Worm (Caenorhabditis elegans) whole organism, mixed stage, embryonic: ENCODE data around the gene sftd-3.
A peak's percentile ranks its signal among the peaks of the same experiment; 100 is the strongest.

Experiments
- M03D4.4 ChIP-seq: sonication (generic microtip); optimal IDR thresholded peaks from 2 replicates; lab custom pipeline; 2017; ENCODE audit warnings: mild to moderate bottlenecking, missing genetic modification characterization, missing compliant biosample characterization
- bed-3 ChIP-seq: fragments of 200-800 bp; sonication (Bioruptor generic); optimal IDR thresholded peaks from 3 replicates; lab custom pipeline; 2018; ENCODE audit warnings: mild to moderate bottlenecking, missing genetic modification characterization, moderate library complexity, missing compliant biosample characterization
- blmp-1 ChIP-seq: fragments of 150-350 bp; optimal IDR thresholded peaks from 2 replicates; lab custom pipeline; 2014; ENCODE audit warnings: missing biosample characterization, missing genetic modification characterization
- ceh-39 ChIP-seq: fragments of 150-350 bp; optimal IDR thresholded peaks from 2 replicates; lab custom pipeline; 2014; ENCODE audit warnings: missing biosample characterization, missing genetic modification characterization
- ceh-43 ChIP-seq: fragments of 200-800 bp; sonication (Bioruptor generic); optimal IDR thresholded peaks from 2 replicates; lab custom pipeline; 2018; ENCODE audit warnings: mild to moderate bottlenecking, missing genetic modification characterization, moderate library complexity, missing compliant biosample characterization
- ceh-83 ChIP-seq: fragments of 200-800 bp; sonication (Bioruptor generic); optimal IDR thresholded peaks from 2 replicates; lab custom pipeline; 2018; ENCODE audit warnings: mild to moderate bottlenecking, missing genetic modification characterization, missing compliant biosample characterization
- ces-1 ChIP-seq: fragments of 150-350 bp; optimal IDR thresholded peaks from 2 replicates; lab custom pipeline; 2014; ENCODE audit warnings: missing biosample characterization, missing genetic modification reagents, missing genetic modification characterization
- cnd-1 ChIP-seq: fragments of 200-800 bp; sonication (Bioruptor generic); optimal IDR thresholded peaks from 2 replicates; lab custom pipeline; 2018; ENCODE audit warnings: mild to moderate bottlenecking, missing genetic modification characterization, missing compliant biosample characterization
- drap-1 ChIP-seq: fragments of 200-800 bp; sonication (Bioruptor generic); optimal IDR thresholded peaks from 3 replicates; lab custom pipeline; 2018; ENCODE audit warnings: mild to moderate bottlenecking, missing genetic modification characterization, missing compliant biosample characterization
- elt-1 ChIP-seq: sonication (generic microtip); optimal IDR thresholded peaks from 2 replicates; lab custom pipeline; 2017; ENCODE audit warnings: missing genetic modification characterization, mild to moderate bottlenecking, missing compliant biosample characterization, antibody characterized with exemption, moderate library complexity, borderline replicate concordance; ENCODE audit not compliant: insufficient read depth
- elt-3 ChIP-seq: fragments of 150-350 bp; optimal IDR thresholded peaks from 2 replicates; lab custom pipeline; 2014; ENCODE audit warnings: missing biosample characterization, missing genetic modification characterization
- ham-2 ChIP-seq: fragments of 200-800 bp; sonication (Bioruptor generic); optimal IDR thresholded peaks from 2 replicates; lab custom pipeline; 2018; ENCODE audit warnings: mild to moderate bottlenecking, missing genetic modification characterization, missing compliant biosample characterization
- hlh-1 ChIP-seq: fragments of 150-350 bp; optimal IDR thresholded peaks from 2 replicates; lab custom pipeline; 2014; ENCODE audit warnings: missing biosample characterization, missing genetic modification reagents, missing genetic modification characterization
- lin-13 ChIP-seq: fragments of 150-350 bp; optimal IDR thresholded peaks from 2 replicates; lab custom pipeline; 2014; ENCODE audit warnings: missing biosample characterization, missing genetic modification characterization
- lin-32 ChIP-seq: fragments of 200-800 bp; sonication (Bioruptor generic); optimal IDR thresholded peaks from 2 replicates; lab custom pipeline; 2018; ENCODE audit warnings: mild to moderate bottlenecking, missing genetic modification characterization, missing compliant biosample characterization
- lsy-2 ChIP-seq: fragments of 150-350 bp; optimal IDR thresholded peaks from 2 replicates; lab custom pipeline; 2014; ENCODE audit warnings: missing biosample characterization, missing genetic modification characterization
- mab-5 ChIP-seq: fragments of 150-350 bp; optimal IDR thresholded peaks from 2 replicates; lab custom pipeline; 2014; ENCODE audit warnings: missing biosample characterization, missing genetic modification characterization
- mls-2 ChIP-seq: sonication (generic microtip); optimal IDR thresholded peaks from 2 replicates; lab custom pipeline; 2016; ENCODE audit warnings: mild to moderate bottlenecking, missing genetic modification characterization, moderate library complexity, missing compliant biosample characterization
- nhr-12 ChIP-seq: fragments of 150-350 bp; optimal IDR thresholded peaks from 2 replicates; lab custom pipeline; 2014; ENCODE audit warnings: missing biosample characterization, missing genetic modification characterization
- nhr-2 ChIP-seq: fragments of 150-350 bp; optimal IDR thresholded peaks from 2 replicates; lab custom pipeline; 2014; ENCODE audit warnings: missing biosample characterization, missing genetic modification characterization
- nhr-237 ChIP-seq: fragments of 150-350 bp; optimal IDR thresholded peaks from 2 replicates; lab custom pipeline; 2014; ENCODE audit warnings: missing biosample characterization, missing genetic modification characterization
- nhr-28 ChIP-seq: fragments of 150-350 bp; optimal IDR thresholded peaks from 2 replicates; lab custom pipeline; 2014; ENCODE audit warnings: missing biosample characterization, missing genetic modification characterization
- pha-4 ChIP-seq: fragments of 150-350 bp; optimal IDR thresholded peaks from 2 replicates; lab custom pipeline; 2018; ENCODE audit warnings: missing biosample characterization, missing genetic modification reagents, missing genetic modification characterization
- sem-2 ChIP-seq: fragments of 200-800 bp; sonication (Bioruptor generic); optimal IDR thresholded peaks from 2 replicates; lab custom pipeline; 2018; ENCODE audit warnings: mild to moderate bottlenecking, missing genetic modification characterization, missing compliant biosample characterization
- snpc-4 ChIP-seq: fragments of 150-350 bp; optimal IDR thresholded peaks from 2 replicates; lab custom pipeline; 2014; ENCODE audit warnings: missing biosample characterization, missing genetic modification characterization
- sptf-1 ChIP-seq: sonication (generic microtip); optimal IDR thresholded peaks from 2 replicates; lab custom pipeline; 2017; ENCODE audit warnings: mild to moderate bottlenecking, missing genetic modification characterization, moderate library complexity, missing compliant biosample characterization
- tbx-8 ChIP-seq: fragments of 200-800 bp; sonication (Bioruptor generic); optimal IDR thresholded peaks from 2 replicates; lab custom pipeline; 2018; ENCODE audit warnings: mild to moderate bottlenecking, missing genetic modification characterization, moderate library complexity, missing compliant biosample characterization
- unc-120 ChIP-seq: sonication (generic microtip); optimal IDR thresholded peaks from 2 replicates; lab custom pipeline; 2017; ENCODE audit warnings: missing genetic modification characterization, missing compliant biosample characterization; ENCODE audit not compliant: poor library complexity, severe bottlenecking
- unc-62 ChIP-seq: fragments of 150-350 bp; optimal IDR thresholded peaks from 2 replicates; lab custom pipeline; 2014; ENCODE audit warnings: missing biosample characterization, missing genetic modification reagents, missing genetic modification characterization
- ztf-11 ChIP-seq: fragments of 150-350 bp; optimal IDR thresholded peaks from 2 replicates; lab custom pipeline; 2014; ENCODE audit warnings: missing biosample characterization, missing genetic modification characterization

Gene sftd-3

ce11 chrII:8964049-8964448 is at the start of gene sftd-3:
TSS of gene sftd-3 (minus strand) at chrII:8964149.
- no peak for TF ChIP-seq drap-1
- TF ChIP-seq ceh-43 = no peak
- TF ChIP-seq cnd-1 (tag; lab: Kevin White, UChicago) = no peak
- TF ChIP-seq nhr-2 (tag; lab: Kevin White, UChicago) = no peak
- TF ChIP-seq ces-1 (GFP tag; lab: Kevin White, UChicago) = no peak
- no peak for TF ChIP-seq mab-5 (tag; lab: Kevin White, UChicago)
- no peak for TF ChIP-seq mls-2
- no peak for TF ChIP-seq tbx-8 (GFP tag; lab: Kevin White, UChicago)
- no peak for TF ChIP-seq ztf-11 (tag; lab: Kevin White, UChicago)
- no peak for TF ChIP-seq nhr-28
- TF ChIP-seq elt-1 (tag; lab: Kevin White, UChicago) = no peak
- TF ChIP-seq pha-4 = no peak
- no peak for TF ChIP-seq ham-2 (GFP tag; lab: Kevin White, UChicago)
- TF ChIP-seq M03D4.4 (tag; lab: Kevin White, UChicago) = no peak
- TF ChIP-seq lsy-2 (tag; lab: Kevin White, UChicago) = no peak
- no peak for TF ChIP-seq nhr-12 (tag; lab: Kevin White, UChicago)
- no peak for TF ChIP-seq bed-3 (GFP tag; lab: Kevin White, UChicago)
- no peak for TF ChIP-seq elt-3 (tag; lab: Kevin White, UChicago)
- TF ChIP-seq unc-120 = no peak

ce11 chrII:9013341-9013740 is 49.4 kb upstream of the sftd-3 start:
- TF ChIP-seq drap-1 (peak; percentile 36), hlh-1 (tag; lab: Kevin White, UChicago) (peak; percentile 14), snpc-4 (tag; lab: Kevin White, UChicago) (no peak), lin-13 (no peak), unc-120 (peak; percentile 48), sem-2 (no peak), sptf-1 (peak; percentile 62)

ce11 chrII:9010708-9011107 is 46.8 kb upstream of the sftd-3 start:
- no peak for TF ChIP-seq M03D4.4 (tag; lab: Kevin White, UChicago)
- peak; percentile 70 for TF ChIP-seq ces-1 (GFP tag; lab: Kevin White, UChicago)
- TF ChIP-seq nhr-237 (tag; lab: Kevin White, UChicago) = no peak
- TF ChIP-seq mls-2 = peak; percentile 7
- no peak for TF ChIP-seq ztf-11 (tag; lab: Kevin White, UChicago)

ce11 chrII:9009976-9010702 is 46.2 kb upstream of the sftd-3 start:
- TF ChIP-seq sem-2 (no peak), ceh-83 (GFP tag; lab: Kevin White, UChicago) (no peak), snpc-4 (tag; lab: Kevin White, UChicago) (no peak), nhr-2 (tag; lab: Kevin White, UChicago) (no peak), blmp-1 (tag; lab: Kevin White, UChicago) (no peak), ceh-39 (tag; lab: Kevin White, UChicago) (no peak), mls-2 (no peak), drap-1 (no peak), lin-32 (GFP tag; lab: Kevin White, UChicago) (no peak), ham-2 (GFP tag; lab: Kevin White, UChicago) (no peak), elt-3 (tag; lab: Kevin White, UChicago) (no peak), elt-1 (tag; lab: Kevin White, UChicago) (no peak)

- TF ChIP-seq ceh-39 (tag; lab: Kevin White, UChicago) (no peak), ces-1 (GFP tag; lab: Kevin White, UChicago) (no peak), sptf-1 (no peak), lin-13 (no peak), lin-32 (GFP tag; lab: Kevin White, UChicago) (no peak), nhr-28 (no peak), nhr-2 (tag; lab: Kevin White, UChicago) (no peak), unc-62 (no peak), cnd-1 (tag; lab: Kevin White, UChicago) (no peak), drap-1 (no peak), ham-2 (GFP tag; lab: Kevin White, UChicago) (no peak), mls-2 (no peak), elt-3 (tag; lab: Kevin White, UChicago) (no peak), nhr-12 (tag; lab: Kevin White, UChicago) (no peak), ztf-11 (tag; lab: Kevin White, UChicago) (no peak), sem-2 (no peak), M03D4.4 (tag; lab: Kevin White, UChicago) (no peak)
Measured at ce11 chrII:9007741-9008140, 43.8 kb upstream of the sftd-3 start.
